Worm (Caenorhabditis elegans) whole organism, mixed stage, embryonic: Measurements from ENCODE around the gene F10E9.3.

ENCODE experiments used
- M03D4.4 ChIP-seq: sonication (generic microtip); optimal IDR thresholded peaks from 2 replicates; lab custom pipeline; 2017; ENCODE audit warnings: mild to moderate bottlenecking, missing genetic modification characterization, missing compliant biosample characterization
- bed-3 ChIP-seq: fragments of 200-800 bp; sonication (Bioruptor generic); optimal IDR thresholded peaks from 3 replicates; lab custom pipeline; 2018; ENCODE audit warnings: mild to moderate bottlenecking, missing genetic modification characterization, moderate library complexity, missing compliant biosample characterization
- blmp-1 ChIP-seq: fragments of 150-350 bp; optimal IDR thresholded peaks from 2 replicates; lab custom pipeline; 2014; ENCODE audit warnings: missing biosample characterization, missing genetic modification characterization
- ceh-39 ChIP-seq: fragments of 150-350 bp; optimal IDR thresholded peaks from 2 replicates; lab custom pipeline; 2014; ENCODE audit warnings: missing biosample characterization, missing genetic modification characterization
- ceh-43 ChIP-seq: fragments of 200-800 bp; sonication (Bioruptor generic); optimal IDR thresholded peaks from 2 replicates; lab custom pipeline; 2018; ENCODE audit warnings: mild to moderate bottlenecking, missing genetic modification characterization, moderate library complexity, missing compliant biosample characterization
- ceh-83 ChIP-seq: fragments of 200-800 bp; sonication (Bioruptor generic); optimal IDR thresholded peaks from 2 replicates; lab custom pipeline; 2018; ENCODE audit warnings: mild to moderate bottlenecking, missing genetic modification characterization, missing compliant biosample characterization
- ces-1 ChIP-seq: fragments of 150-350 bp; optimal IDR thresholded peaks from 2 replicates; lab custom pipeline; 2014; ENCODE audit warnings: missing biosample characterization, missing genetic modification reagents, missing genetic modification characterization
- cnd-1 ChIP-seq: fragments of 200-800 bp; sonication (Bioruptor generic); optimal IDR thresholded peaks from 2 replicates; lab custom pipeline; 2018; ENCODE audit warnings: mild to moderate bottlenecking, missing genetic modification characterization, missing compliant biosample characterization
- elt-1 ChIP-seq: sonication (generic microtip); optimal IDR thresholded peaks from 2 replicates; lab custom pipeline; 2017; ENCODE audit warnings: missing genetic modification characterization, mild to moderate bottlenecking, missing compliant biosample characterization, antibody characterized with exemption, moderate library complexity, borderline replicate concordance; ENCODE audit not compliant: insufficient read depth
- elt-3 ChIP-seq: fragments of 150-350 bp; optimal IDR thresholded peaks from 2 replicates; lab custom pipeline; 2014; ENCODE audit warnings: missing biosample characterization, missing genetic modification characterization
- flh-1 ChIP-seq: fragments of 200-800 bp; sonication (Bioruptor generic); optimal IDR thresholded peaks from 2 replicates; lab custom pipeline; 2018; ENCODE audit warnings: mild to moderate bottlenecking, missing genetic modification characterization, moderate library complexity, missing compliant biosample characterization
- hlh-1 ChIP-seq: fragments of 150-350 bp; optimal IDR thresholded peaks from 2 replicates; lab custom pipeline; 2014; ENCODE audit warnings: missing biosample characterization, missing genetic modification reagents, missing genetic modification characterization
- lin-13 ChIP-seq: fragments of 150-350 bp; optimal IDR thresholded peaks from 2 replicates; lab custom pipeline; 2014; ENCODE audit warnings: missing biosample characterization, missing genetic modification characterization
- lin-32 ChIP-seq: fragments of 200-800 bp; sonication (Bioruptor generic); optimal IDR thresholded peaks from 2 replicates; lab custom pipeline; 2018; ENCODE audit warnings: mild to moderate bottlenecking, missing genetic modification characterization, missing compliant biosample characterization
- lsy-2 ChIP-seq: fragments of 150-350 bp; optimal IDR thresholded peaks from 2 replicates; lab custom pipeline; 2014; ENCODE audit warnings: missing biosample characterization, missing genetic modification characterization
- mep-1 ChIP-seq: fragments of 150-350 bp; optimal IDR thresholded peaks from 2 replicates; lab custom pipeline; 2017; ENCODE audit warnings: missing biosample characterization, missing genetic modification reagents, missing genetic modification characterization, inconsistent platforms
- nhr-12 ChIP-seq: fragments of 150-350 bp; optimal IDR thresholded peaks from 2 replicates; lab custom pipeline; 2014; ENCODE audit warnings: missing biosample characterization, missing genetic modification characterization
- nhr-2 ChIP-seq: fragments of 150-350 bp; optimal IDR thresholded peaks from 2 replicates; lab custom pipeline; 2014; ENCODE audit warnings: missing biosample characterization, missing genetic modification characterization
- nhr-237 ChIP-seq: fragments of 150-350 bp; optimal IDR thresholded peaks from 2 replicates; lab custom pipeline; 2014; ENCODE audit warnings: missing biosample characterization, missing genetic modification characterization
- pha-4 ChIP-seq: fragments of 150-350 bp; optimal IDR thresholded peaks from 2 replicates; lab custom pipeline; 2018; ENCODE audit warnings: missing biosample characterization, missing genetic modification reagents, missing genetic modification characterization
- sem-2 ChIP-seq: fragments of 200-800 bp; sonication (Bioruptor generic); optimal IDR thresholded peaks from 2 replicates; lab custom pipeline; 2018; ENCODE audit warnings: mild to moderate bottlenecking, missing genetic modification characterization, missing compliant biosample characterization
- snpc-4 ChIP-seq: fragments of 150-350 bp; optimal IDR thresholded peaks from 2 replicates; lab custom pipeline; 2014; ENCODE audit warnings: missing biosample characterization, missing genetic modification characterization
- unc-39 ChIP-seq: fragments of 150-350 bp; optimal IDR thresholded peaks from 2 replicates; lab custom pipeline; 2014; ENCODE audit warnings: missing biosample characterization, missing genetic modification characterization
- unc-62 ChIP-seq: fragments of 150-350 bp; optimal IDR thresholded peaks from 2 replicates; lab custom pipeline; 2014; ENCODE audit warnings: missing biosample characterization, missing genetic modification reagents, missing genetic modification characterization
- zip-8 ChIP-seq: fragments of 150-350 bp; optimal IDR thresholded peaks from 2 replicates; lab custom pipeline; 2014; ENCODE audit warnings: missing biosample characterization, missing genetic modification characterization
- ztf-11 ChIP-seq: fragments of 150-350 bp; optimal IDR thresholded peaks from 2 replicates; lab custom pipeline; 2014; ENCODE audit warnings: missing biosample characterization, missing genetic modification characterization

The F10E9.3 gene

DNA sequence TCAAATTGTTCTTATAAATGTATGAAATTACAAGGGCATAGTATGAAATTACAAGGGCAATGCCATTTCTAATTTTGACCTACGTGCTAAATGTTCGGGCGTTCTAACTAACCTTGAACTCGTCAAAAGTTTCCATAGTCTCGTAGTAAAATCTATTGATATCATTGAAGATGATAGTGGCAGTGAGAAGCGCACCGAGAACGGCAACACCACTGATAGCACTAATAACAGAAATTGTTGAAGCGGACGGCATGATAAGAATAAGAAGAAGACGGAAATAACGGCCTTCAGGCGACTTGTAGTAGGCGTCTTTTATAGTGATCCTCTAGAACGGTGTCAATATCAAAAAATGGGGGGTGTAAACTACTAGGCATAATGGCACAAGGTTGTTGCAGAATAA is 47.4 kb upstream of the F10E9.3 start, which contains the start of gene col-91:
Gene col-91 (minus strand): TSS at position 288 of the 400 bp plus-strand sequence.
- TF ChIP-seq M03D4.4 (tag; lab: Kevin White, UChicago) (no peak), elt-3 (tag; lab: Kevin White, UChicago) (no peak), cnd-1 (tag; lab: Kevin White, UChicago) (no peak), ceh-39 (no peak), unc-62 (GFP tag; lab: Kevin White, UChicago) (no peak), mep-1 (tag; lab: Kevin White, UChicago) (no peak), sem-2 (GFP tag; lab: Kevin White, UChicago) (no peak), ztf-11 (tag; lab: Kevin White, UChicago) (no peak), snpc-4 (tag; lab: Kevin White, UChicago) (no peak), nhr-237 (no peak), hlh-1 (tag; lab: Kevin White, UChicago) (no peak), unc-39 (tag; lab: Kevin White, UChicago) (no peak)
- TF ChIP-seq, all 35 proteins: peak for 0

- TF ChIP-seq blmp-1 (tag; lab: Kevin White, UChicago) (peak; percentile 0), cnd-1 (tag; lab: Kevin White, UChicago) (no peak), ceh-83 (GFP tag; lab: Kevin White, UChicago) (peak; percentile 58), ztf-11 (tag; lab: Kevin White, UChicago) (no peak)
These were observed 45.1 kb upstream of the F10E9.3 start, which contains the start of gene mrps-9 for ce11 chrIII:8265753-8266152. Gene mrps-9, plus strand, starts transcription at chrIII:8266062.

DNA sequence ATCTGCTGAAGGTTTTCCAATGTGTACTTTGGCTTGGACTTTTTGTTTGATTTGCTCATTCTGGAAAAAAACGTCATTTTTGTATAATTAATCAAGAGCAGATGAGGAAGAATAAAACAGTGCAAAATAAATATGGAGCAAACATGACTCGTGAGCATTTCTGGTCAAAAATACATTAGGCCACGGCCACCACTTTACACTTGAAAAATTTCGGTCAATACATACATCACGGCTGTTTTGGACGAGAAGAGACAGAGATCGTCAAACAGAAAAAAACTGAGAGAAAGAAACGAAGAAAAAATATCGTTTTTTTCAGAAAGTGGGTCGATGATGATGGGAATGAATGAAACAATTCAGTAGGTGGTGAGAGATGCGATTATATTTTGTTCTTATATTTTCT is 42.5 kb upstream of the F10E9.3 start, which contains the start of the genes F09G8.7 and crn-7:
Gene F09G8.7 (minus strand): TSS at position 60 of the 400 bp plus-strand sequence.
Gene crn-7 (plus strand): TSS at position 236 of the 400 bp plus-strand sequence.
- TF ChIP-seq mep-1 (tag; lab: Kevin White, UChicago) (peak; percentile 2), blmp-1 (tag; lab: Kevin White, UChicago) (no peak)

DNA sequence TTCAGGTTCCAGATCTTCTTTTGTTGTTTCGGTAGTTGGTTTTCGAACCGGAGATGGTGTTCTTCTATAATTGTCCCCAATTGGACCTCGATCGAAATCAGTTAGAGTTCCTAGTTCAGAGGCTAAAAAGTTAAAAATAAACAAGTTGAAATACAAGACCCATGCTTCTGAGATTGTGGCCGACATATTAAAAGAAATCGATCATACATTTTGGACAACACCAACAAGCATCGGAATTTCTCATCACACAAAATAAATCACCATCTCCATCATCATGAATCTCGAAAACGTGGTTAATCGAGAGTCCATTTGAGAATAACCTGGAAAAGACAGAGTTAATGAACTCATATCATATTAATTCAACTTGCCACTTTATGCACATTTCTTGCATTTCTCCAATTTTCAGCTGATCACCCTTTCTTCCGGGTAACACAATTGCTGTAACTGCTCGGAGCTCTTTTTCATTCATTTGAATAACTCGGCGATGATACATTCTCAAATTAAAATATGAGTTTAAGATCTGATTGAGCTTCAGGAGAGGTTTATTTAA is 39.1 kb upstream of the F10E9.3 start, which contains the start of the genes mps-4 and F09G8.10:
Gene mps-4 (minus strand): TSS at position 101 of the 550 bp plus-strand sequence.
Gene F09G8.10 (minus strand): TSS at position 500 of the 550 bp plus-strand sequence.
- TF ChIP-seq blmp-1 (tag; lab: Kevin White, UChicago) (no peak), ces-1 (no peak), ceh-43 (GFP tag; lab: Kevin White, UChicago) (no peak), lsy-2 (no peak)

DNA sequence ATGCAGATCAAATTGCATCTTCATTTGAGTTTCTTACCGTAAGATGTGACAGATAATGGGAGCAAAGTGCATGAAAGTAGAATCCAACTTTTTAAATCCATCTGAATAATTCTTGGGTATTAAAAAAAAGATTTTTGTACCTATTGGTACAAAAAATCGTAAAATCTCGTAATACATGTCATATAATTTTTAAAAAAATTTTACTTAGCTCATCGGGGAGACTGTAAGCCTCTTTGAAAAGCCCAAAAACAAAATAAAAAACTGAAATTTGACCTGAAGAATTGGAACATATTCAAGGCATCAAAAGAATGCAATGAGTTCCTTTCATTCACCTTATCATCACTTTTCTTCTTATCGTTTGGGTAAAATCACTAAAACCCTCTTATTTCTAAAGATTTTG is 34.9 kb upstream of the F10E9.3 start, which contains the start of gene clec-160:
Gene clec-160 (minus strand): TSS at position 101 of the 400 bp plus-strand sequence.
- TF ChIP-seq cnd-1 (tag; lab: Kevin White, UChicago), result no peak

DNA sequence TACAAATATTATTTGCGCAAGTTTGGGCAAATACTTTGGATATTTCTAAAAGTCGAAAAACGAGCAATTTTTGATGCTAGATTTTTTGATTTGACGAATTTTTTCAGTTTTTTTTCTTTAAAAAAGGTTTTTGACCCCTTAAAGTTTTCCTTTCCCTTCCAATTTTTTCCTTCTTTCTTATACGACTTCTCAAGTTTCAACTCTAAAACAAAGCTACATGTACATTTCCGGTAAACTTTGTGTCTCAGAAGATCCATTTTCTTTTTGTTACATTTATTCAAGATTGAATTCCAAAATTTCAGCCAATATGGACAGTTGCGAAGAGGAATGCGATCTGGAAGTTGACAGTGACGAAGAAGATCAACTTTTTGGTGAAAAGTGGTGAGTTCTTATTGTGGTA is 32.0 kb upstream of the F10E9.3 start, which contains the start of gene mig-10:
Gene mig-10 (plus strand): TSS at position 301 of the 400 bp plus-strand sequence.
- TF ChIP-seq lin-32 (GFP tag; lab: Kevin White, UChicago) (no peak), ceh-83 (GFP tag; lab: Kevin White, UChicago) (no peak), elt-3 (tag; lab: Kevin White, UChicago) (no peak), ces-1 (no peak), zip-8 (tag; lab: Kevin White, UChicago) (no peak), flh-1 (no peak), pha-4 (tag; lab: Kevin White, UChicago) (no peak), M03D4.4 (tag; lab: Kevin White, UChicago) (no peak), cnd-1 (tag; lab: Kevin White, UChicago) (no peak), unc-39 (tag; lab: Kevin White, UChicago) (no peak), blmp-1 (tag; lab: Kevin White, UChicago) (no peak)

- TF ChIP-seq hlh-1 (tag; lab: Kevin White, UChicago) (no peak), ces-1 (peak; percentile 74), elt-1 (tag; lab: Kevin White, UChicago) (peak; percentile 96), cnd-1 (tag; lab: Kevin White, UChicago) (no peak), snpc-4 (tag; lab: Kevin White, UChicago) (no peak), nhr-12 (tag; lab: Kevin White, UChicago) (no peak), nhr-2 (tag; lab: Kevin White, UChicago) (peak; percentile 75), bed-3 (GFP tag; lab: Kevin White, UChicago) (no peak), flh-1 (no peak), pha-4 (tag; lab: Kevin White, UChicago) (no peak), ceh-83 (GFP tag; lab: Kevin White, UChicago) (no peak), lin-13 (tag; lab: Kevin White, UChicago) (no peak), blmp-1 (tag; lab: Kevin White, UChicago) (no peak), unc-62 (GFP tag; lab: Kevin White, UChicago) (no peak)
- TF ChIP-seq, all 35 proteins: peak for 3
These were observed 31.2 kb upstream of the F10E9.3 start for ce11 chrIII:8279567-8279966.
